Fruit fly (Drosophila melanogaster): ENCODE measurements around the gene Tom.

Gene Tom

DNA sequence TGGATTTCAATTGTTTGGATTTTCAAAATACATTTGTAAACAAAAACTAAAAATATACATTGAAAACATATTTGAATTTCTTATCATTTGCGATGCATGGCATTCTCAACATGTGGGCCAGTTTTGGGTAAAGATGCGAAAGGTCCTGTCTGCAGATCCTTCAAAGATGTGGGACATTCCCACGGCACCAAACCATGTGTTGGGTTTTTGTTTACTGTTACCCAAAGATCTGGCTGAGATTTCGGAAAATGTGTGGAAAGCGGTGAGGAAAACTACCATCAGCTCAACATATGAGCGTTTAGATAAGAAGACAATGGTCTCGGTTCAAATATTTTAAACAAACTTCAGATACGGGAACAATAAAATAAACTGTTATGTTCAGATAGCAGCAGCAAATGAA is 6.9 kb downstream of the Tom start:
- no peak for TF ChIP-seq pan (optimal IDR thresholded peaks at IDR 0.05)
- TF ChIP-seq Dll (optimal IDR thresholded peaks at IDR 0.05): no peak

DNA sequence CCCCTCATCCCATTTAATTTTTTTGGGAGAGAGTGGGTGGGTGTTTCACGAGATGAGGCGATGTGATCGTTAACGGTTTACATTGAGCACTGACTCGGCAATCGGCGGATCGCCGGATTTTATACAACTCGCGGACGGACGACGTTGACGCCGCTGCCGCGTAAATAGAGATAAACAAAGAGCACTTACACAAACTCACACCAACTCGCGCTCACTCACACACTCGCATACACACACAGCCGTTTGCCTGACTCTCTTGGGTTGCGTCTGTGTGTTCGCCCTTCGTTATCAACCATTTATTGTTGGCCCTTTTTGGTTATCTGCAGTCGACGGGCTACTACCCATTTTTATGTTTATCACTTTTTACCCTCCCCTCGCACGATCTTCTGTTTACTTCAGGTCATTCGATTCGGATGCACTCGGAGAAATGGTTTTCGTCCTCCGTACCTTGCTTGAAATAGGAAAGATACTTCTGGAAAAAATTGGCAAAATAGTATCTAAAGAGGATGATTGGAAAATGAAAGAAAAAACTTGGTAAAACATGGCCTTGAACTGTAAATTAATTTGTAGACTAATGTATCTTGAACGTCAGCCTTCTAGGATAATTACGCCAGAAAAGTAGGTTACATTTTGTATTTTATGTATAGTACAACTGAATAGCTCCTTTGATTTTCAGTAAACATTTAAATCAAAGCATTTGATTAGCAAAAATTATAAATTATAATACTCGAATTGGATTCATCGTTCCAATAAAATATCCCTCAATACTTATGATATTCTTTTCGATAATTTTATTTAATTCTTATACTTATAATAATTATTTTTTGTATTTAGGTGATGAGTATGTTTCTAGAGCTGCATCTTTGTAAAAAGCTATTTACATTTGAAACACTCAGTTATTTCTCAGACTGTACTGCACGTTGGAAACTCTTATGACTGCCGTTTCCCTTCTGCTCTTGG is 8.7 kb downstream of the Tom start:
- TF ChIP-seq EcR (GFP tag; optimal IDR thresholded peaks at IDR 0.05) (peak in 1 of 2 experiments; percentile 68), Dll (optimal IDR thresholded peaks at IDR 0.05) (no peak)

DNA sequence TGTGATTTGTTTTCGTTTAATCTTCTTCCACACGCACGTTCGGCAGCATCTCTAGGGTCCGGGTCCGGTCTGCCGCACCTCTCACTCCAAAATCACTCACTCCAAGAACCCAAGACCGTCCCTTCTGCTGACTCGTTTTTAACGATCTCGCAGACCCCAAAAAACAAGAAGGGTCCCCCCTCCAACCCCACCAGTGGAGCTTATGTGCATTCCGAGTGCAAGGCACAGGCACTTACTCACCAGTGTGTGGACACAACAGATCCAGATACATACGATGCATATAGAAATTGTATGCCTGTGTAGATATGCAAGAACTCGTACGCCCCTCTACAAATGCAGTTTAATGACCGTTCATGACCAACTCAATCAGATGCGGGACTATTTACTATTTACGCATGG is 9.4 kb downstream of the Tom start:
- TF ChIP-seq psq (optimal IDR thresholded peaks at IDR 0.05): no peak
- no peak for TF ChIP-seq CG8478 (optimal IDR thresholded peaks at IDR 0.05)
- TF ChIP-seq usp (GFP tag; optimal IDR thresholded peaks at IDR 0.05): no peak
- peak in 1 of 2 experiments; percentile 82 for TF ChIP-seq EcR (GFP tag; optimal IDR thresholded peaks at IDR 0.05)
- no peak for TF ChIP-seq Dll (optimal IDR thresholded peaks at IDR 0.05)
- no peak for TF ChIP-seq pan (optimal IDR thresholded peaks at IDR 0.05)

DNA sequence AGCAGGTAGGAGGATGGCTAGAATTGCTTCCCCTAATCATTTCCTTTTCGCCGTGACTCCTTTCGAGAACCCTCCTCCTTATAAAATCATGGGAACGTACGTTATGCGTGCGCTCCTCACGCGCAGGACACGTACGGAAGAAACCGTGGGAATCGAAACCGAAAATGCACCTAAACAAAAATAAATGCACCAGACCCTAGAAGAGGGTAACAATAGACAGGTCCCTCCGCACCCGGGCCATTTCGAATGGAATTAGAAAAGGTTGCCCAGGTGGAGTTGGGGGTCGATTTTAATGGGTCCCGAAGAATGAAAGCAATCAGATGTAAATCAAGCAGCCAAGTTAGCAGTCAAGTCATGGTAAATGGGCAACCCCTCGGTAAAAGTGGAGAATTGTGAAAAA is 10.2 kb downstream of the Tom start, which contains the start of gene CG3349:
Gene CG3349 (plus strand): TSS at position 289 of the 400 bp plus-strand sequence.
- TF ChIP-seq Dll (optimal IDR thresholded peaks at IDR 0.05): no peak
- TF ChIP-seq pan (optimal IDR thresholded peaks at IDR 0.05): no peak
- TF ChIP-seq usp (GFP tag; optimal IDR thresholded peaks at IDR 0.05): no peak
- no peak for TF ChIP-seq psq (optimal IDR thresholded peaks at IDR 0.05)
- no peak for TF ChIP-seq CG8478 (optimal IDR thresholded peaks at IDR 0.05)
- TF ChIP-seq EcR (GFP tag; optimal IDR thresholded peaks at IDR 0.05): no peak

DNA sequence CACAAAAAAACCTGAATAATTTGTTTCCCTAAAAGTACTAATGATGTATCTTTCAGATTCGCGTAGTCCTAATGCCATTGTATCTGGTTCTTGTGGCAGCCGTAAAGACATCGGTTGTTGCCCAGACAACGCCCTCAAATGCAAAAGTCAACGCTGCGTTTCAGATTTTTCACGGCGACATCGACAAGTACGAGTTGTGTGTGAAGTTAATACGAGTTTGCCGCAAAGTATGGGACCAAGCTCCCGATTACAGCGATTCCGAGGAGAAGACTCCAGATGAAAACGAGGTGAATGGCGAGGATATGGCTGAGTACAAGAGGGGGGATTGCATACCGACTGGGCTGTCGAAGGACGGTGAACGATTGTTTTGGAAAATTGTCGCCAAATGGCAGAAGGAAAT is 10.9 kb downstream of the Tom start:
- TF ChIP-seq pan (optimal IDR thresholded peaks at IDR 0.05) (no peak), CG8478 (optimal IDR thresholded peaks at IDR 0.05) (no peak), EcR (GFP tag; optimal IDR thresholded peaks at IDR 0.05) (no peak), Dll (optimal IDR thresholded peaks at IDR 0.05) (no peak), usp (GFP tag; optimal IDR thresholded peaks at IDR 0.05) (no peak), psq (optimal IDR thresholded peaks at IDR 0.05) (no peak)

DNA sequence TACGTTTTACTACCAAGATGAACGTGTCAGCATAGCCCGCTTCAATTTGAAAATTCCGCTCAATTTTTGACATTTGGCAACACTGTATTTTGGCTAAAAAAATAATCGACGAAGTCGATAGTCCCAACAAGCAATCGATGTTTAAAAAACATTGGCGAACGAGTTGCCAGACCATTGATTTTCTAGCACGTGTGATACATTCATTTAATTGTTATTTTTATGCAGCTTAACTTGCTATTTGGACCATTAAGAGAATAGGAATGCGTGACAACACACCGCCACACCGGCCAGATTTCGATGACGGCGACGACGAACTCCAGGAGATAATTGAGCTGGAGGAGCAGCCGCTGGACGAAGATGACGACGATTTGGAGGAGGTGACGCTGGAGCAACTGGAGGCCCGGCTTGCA is 13.5 kb downstream of the Tom start, which contains the start of gene CG5114:
Gene CG5114 (plus strand): TSS at position 161 of the 410 bp plus-strand sequence.
- TF ChIP-seq pan (optimal IDR thresholded peaks at IDR 0.05): no peak
- no peak for TF ChIP-seq psq (optimal IDR thresholded peaks at IDR 0.05)
- no peak for TF ChIP-seq EcR (GFP tag; optimal IDR thresholded peaks at IDR 0.05)
- TF ChIP-seq CG8478 (optimal IDR thresholded peaks at IDR 0.05): no peak

DNA sequence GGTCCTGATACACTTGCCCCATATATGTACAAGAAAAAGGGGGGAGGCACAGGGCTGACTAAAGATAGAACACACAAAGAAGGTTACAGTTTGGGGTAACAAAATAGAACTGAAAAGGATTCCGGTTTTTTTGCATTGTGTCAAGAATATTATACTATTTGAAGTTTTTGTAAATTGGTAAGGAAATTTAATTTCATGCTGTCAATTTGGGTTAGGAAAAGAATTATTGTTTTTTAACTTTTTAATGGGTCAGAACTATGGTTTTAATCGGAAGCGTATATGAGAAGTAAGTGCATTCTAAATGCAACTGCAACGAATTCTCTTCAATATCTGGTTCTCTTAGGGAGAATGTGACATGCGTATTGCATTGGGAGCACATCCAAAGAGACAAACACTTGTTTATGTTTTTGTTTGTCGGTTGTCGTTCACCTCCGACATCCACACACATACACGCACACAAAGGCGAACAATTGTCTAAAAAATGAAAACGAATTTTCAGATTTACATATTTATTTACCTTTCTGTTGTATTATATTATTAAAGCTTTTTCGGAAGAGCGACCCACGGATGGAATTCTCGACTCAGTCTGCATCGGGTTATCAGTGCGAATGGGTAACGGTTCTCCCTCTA is 15.5 kb downstream of the Tom start, which contains the start of gene mnd:
Gene mnd (plus strand): TSS at position 580 of the 630 bp plus-strand sequence.
- no peak for TF ChIP-seq usp (GFP tag; optimal IDR thresholded peaks at IDR 0.05)

DNA sequence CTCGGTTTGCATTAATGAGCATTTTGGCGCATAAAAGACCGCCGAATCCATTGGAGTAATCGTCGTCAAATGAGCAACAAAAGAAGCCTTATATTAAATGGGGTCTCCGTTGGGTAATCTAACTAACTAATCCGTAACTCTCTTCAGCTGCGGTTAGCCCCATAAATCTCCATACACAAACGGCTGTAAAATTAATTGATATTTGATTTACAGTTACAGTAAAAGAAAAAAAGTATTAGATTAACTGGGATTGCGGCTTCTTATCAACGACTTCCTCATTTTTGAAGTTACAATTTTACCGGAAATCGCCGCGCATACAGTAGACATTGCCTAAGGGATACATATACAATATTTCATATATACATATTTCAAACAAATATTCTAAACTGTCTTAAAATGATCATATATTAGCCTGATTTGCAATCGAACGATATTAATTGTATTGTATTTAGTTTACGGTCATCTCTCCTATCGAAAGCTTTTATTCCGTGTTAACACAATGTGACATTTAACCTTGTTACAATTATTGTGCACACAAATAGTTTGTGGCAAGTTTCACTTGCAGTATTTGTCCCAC is 17.3 kb downstream of the Tom start:
- no peak for TF ChIP-seq usp (GFP tag; optimal IDR thresholded peaks at IDR 0.05)
- no peak for TF ChIP-seq pan (optimal IDR thresholded peaks at IDR 0.05)
- TF ChIP-seq CG8478 (optimal IDR thresholded peaks at IDR 0.05): no peak
- TF ChIP-seq psq (optimal IDR thresholded peaks at IDR 0.05): no peak
- TF ChIP-seq EcR (GFP tag; optimal IDR thresholded peaks at IDR 0.05): no peak
- TF ChIP-seq Dll (optimal IDR thresholded peaks at IDR 0.05): no peak

DNA sequence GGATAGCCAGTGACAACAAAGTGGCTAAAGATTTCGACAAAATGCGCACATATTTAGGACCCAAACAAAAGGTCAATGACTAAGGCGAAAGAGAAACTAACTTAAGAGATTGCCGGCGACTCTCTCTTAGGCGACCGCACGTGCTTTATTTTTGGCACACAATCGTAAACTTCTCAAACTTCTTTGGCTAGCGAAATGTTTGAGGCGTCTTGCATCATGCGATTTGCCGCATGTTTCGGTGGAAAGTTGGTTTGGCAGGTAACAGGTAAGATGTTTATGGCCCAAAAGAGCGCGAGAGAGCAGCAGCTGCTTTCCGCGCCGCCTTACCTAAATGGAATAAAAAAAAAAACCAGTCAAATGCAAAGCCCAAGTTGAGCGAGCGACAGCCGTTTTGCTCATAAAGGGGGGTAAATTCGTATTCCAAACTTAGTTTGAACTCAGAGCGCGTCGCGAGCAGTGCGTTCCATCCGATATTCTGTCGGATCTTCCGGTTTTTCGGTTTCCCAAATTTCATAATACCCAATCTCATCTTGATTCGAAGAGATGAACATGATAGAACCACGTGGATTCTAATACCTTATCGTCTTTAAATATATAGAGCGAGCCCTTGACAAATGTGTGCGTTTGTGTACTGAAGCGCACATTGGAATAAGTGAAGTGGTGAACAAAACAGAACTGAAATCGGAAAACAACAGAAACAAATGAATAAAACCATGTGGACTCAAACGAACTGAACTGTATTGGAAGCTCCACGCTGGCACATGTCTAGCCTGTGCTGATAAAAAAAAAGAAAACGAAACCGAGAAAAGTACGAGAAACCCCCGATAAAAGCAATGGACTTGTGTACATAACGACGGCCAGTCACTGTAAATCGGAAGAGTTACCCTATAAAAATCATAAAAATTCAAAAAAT is 18.1 kb downstream of the Tom start:
- TF ChIP-seq EcR (GFP tag; optimal IDR thresholded peaks at IDR 0.05) (peak in 1 of 2 experiments; percentile 55), CG8478 (optimal IDR thresholded peaks at IDR 0.05) (no peak)

DNA sequence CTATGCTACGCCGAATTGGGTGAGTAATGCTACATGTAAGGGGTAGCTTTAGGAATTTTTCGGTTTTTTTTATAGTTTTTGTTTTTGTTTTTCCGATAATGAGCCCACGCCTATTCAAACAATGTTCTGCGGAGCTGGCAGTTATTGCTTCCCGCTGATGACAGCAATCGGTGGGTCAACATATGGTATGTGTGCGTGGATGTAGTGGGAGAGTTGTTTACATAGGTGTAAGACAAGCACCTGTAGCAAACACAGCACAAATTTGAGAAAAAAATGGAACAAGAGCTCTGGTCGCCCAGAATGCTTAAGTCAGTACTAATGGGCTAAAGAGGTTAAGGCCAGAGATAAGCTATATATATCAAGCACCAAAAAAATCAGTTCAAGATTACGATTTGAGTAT is 19.1 kb downstream of the Tom start:
- no peak for TF ChIP-seq EcR (GFP tag; optimal IDR thresholded peaks at IDR 0.05)
- TF ChIP-seq CG8478 (optimal IDR thresholded peaks at IDR 0.05): no peak
- TF ChIP-seq Dll (optimal IDR thresholded peaks at IDR 0.05): no peak
- no peak for TF ChIP-seq pan (optimal IDR thresholded peaks at IDR 0.05)
- no peak for TF ChIP-seq usp (GFP tag; optimal IDR thresholded peaks at IDR 0.05)
- no peak for TF ChIP-seq psq (optimal IDR thresholded peaks at IDR 0.05)

DNA sequence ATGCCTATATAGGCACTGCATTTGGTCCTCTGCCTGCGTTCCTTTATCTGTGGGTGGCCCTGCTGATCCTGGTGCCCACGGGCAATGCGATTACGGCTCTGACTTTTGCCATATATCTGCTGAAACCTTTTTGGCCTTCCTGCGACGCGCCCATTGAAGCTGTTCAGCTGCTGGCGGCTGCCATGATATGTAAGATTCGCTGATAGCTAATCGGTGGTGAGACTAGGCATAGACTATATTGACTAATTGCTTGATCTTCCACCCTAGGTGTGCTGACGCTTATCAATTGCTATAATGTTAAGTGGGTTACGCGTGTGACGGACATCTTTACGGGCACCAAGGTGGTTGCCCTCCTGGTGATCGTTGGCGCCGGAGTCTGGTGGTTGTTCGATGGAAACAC is 20.7 kb downstream of the Tom start:
- TF ChIP-seq Dll (optimal IDR thresholded peaks at IDR 0.05): no peak
- no peak for TF ChIP-seq usp (GFP tag; optimal IDR thresholded peaks at IDR 0.05)
- no peak for TF ChIP-seq CG8478 (optimal IDR thresholded peaks at IDR 0.05)
- no peak for TF ChIP-seq EcR (GFP tag; optimal IDR thresholded peaks at IDR 0.05)
- no peak for TF ChIP-seq pan (optimal IDR thresholded peaks at IDR 0.05)
- no peak for TF ChIP-seq psq (optimal IDR thresholded peaks at IDR 0.05)

DNA sequence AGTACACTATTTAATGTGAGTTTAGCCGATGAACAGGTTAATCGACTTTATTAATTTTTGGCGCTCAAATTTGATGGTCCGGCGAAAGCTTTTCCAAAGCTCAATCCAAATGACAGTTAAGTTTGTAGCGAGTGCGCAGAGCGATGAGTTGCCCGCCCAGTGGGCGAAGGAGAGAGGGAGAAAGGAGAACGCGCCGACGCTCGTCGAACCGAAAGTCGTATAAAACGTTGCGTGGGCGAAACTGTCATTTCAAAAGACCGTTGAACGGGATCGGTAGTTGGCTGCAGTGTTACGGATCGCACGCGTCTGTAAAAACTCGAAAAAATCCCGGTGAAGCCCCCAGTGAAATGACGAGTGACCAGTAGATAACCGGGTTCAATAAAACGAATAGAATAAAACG is 22.9 kb downstream of the Tom start, which contains the start of gene Zip71B:
Gene Zip71B (plus strand): TSS at position 265 of the 400 bp plus-strand sequence.
- no peak for TF ChIP-seq CG8478 (optimal IDR thresholded peaks at IDR 0.05)
- no peak for TF ChIP-seq pan (optimal IDR thresholded peaks at IDR 0.05)
- TF ChIP-seq EcR (GFP tag; optimal IDR thresholded peaks at IDR 0.05): no peak
- TF ChIP-seq Dll (optimal IDR thresholded peaks at IDR 0.05): no peak
- no peak for TF ChIP-seq usp (GFP tag; optimal IDR thresholded peaks at IDR 0.05)
- TF ChIP-seq psq (optimal IDR thresholded peaks at IDR 0.05): no peak

Data from whole organism.